Worm (Caenorhabditis elegans) whole organism, mixed stage, embryonic: ENCODE measurements around the gene cfap-20.

Source experiments
- nhr-237 ChIP-seq: fragments of 150-350 bp; optimal IDR thresholded peaks from 2 replicates; lab custom pipeline; 2014; ENCODE audit warnings: missing biosample characterization, missing genetic modification characterization
- nhr-28 ChIP-seq: fragments of 150-350 bp; optimal IDR thresholded peaks from 2 replicates; lab custom pipeline; 2014; ENCODE audit warnings: missing biosample characterization, missing genetic modification characterization
- snpc-4 ChIP-seq: fragments of 150-350 bp; optimal IDR thresholded peaks from 2 replicates; lab custom pipeline; 2014; ENCODE audit warnings: missing biosample characterization, missing genetic modification characterization
- sptf-1 ChIP-seq: sonication (generic microtip); optimal IDR thresholded peaks from 2 replicates; lab custom pipeline; 2017; ENCODE audit warnings: mild to moderate bottlenecking, missing genetic modification characterization, moderate library complexity, missing compliant biosample characterization
- unc-62 ChIP-seq: fragments of 150-350 bp; optimal IDR thresholded peaks from 2 replicates; lab custom pipeline; 2014; ENCODE audit warnings: missing biosample characterization, missing genetic modification reagents, missing genetic modification characterization

DNA sequence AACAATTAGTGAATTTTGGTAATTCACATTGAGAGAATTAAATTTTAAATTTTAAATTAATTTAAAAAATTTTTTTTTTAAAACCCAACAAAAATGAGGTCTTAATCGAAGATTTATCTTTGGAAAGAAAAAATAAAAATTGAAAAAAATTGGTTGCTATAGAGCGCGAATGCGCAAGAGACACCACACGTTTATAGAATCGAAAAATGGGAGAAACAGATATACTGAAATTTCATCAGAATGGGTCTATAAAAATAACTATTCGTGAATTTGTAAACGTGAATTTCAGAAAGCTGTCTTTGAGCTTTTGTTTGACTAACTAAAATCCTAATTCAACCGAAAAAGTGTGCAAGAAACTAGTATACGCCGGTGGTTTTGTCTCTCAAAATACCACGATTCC is 3.1 kb upstream of the cfap-20 start:
- TF ChIP-seq nhr-237 (tag; lab: Kevin White, UChicago) (peak; percentile 56), unc-62 (GFP tag; lab: Kevin White, UChicago) (no peak), snpc-4 (tag; lab: Kevin White, UChicago) (no peak), sptf-1 (peak; percentile 52), nhr-28 (tag; lab: Kevin White, UChicago) (no peak)
